Worm (Caenorhabditis elegans): ENCODE measurements around the gene Y111B2A.12.

Y111B2A.12 gene

DNA sequence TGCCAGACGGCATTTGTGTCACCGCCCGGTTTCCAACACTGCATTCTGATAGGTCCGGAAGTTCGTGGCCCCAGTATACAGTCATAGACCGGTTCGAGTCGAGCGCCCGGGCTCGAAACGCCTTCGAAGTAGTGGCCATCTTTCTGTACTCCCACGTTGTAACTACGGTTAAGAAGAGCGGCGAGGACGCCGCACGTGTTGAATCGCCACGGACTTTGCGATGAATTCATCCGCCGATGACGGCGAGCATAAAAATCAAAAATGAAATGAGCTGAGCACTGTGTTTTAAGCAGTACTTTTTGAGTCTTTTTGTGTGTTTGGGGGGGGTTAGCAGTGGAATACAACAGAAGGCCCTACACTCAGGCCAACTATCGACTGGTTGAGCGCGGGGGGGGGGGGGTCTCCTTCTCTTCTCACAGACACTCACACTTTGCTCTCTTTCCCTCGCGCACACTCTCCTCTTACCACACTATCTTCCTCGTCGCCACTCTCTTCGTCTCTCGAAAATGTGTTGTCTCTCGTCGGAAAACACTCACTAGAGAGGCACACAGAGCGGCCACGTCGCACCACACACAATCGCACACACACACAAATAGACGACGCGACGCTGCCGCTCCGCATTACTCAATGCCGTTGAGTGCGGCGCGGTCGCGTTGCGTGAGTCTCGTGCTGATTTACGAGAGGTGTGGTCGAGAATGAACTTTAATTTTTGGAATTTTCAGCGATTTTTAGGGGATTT, 700 bp upstream of the Y111B2A.12 start, which contains the start of gene epc-1:
TSS of gene epc-1 (minus strand) at position 367 of the 739 bp plus-strand sequence.
- TF ChIP-seq nhr-67 (tag; optimal IDR thresholded peaks at IDR 0.05) (no peak), fkh-2 (tag; optimal IDR thresholded peaks at IDR 0.05) (no peak), lin-39 (tag; optimal IDR thresholded peaks at IDR 0.05) (peak; percentile 91), nhr-237 (tag; optimal IDR thresholded peaks at IDR 0.05) (no peak), nhr-77 (tag; optimal IDR thresholded peaks at IDR 0.05) (no peak), pha-4 (tag; optimal IDR thresholded peaks at IDR 0.05) (peak; percentile 90), jun-1 (tag; optimal IDR thresholded peaks at IDR 0.05) (peak; percentile 95), ceh-82 (tag; optimal IDR thresholded peaks at IDR 0.05) (peak; percentile 83), mml-1 (tag; optimal IDR thresholded peaks at IDR 0.05) (no peak), lin-15B (tag; optimal IDR thresholded peaks at IDR 0.05) (peak; percentile 88), elt-1 (tag; optimal IDR thresholded peaks at IDR 0.05) (peak; percentile 70), fos-1 (tag; optimal IDR thresholded peaks at IDR 0.05) (no peak), snpc-4 (tag; optimal IDR thresholded peaks at IDR 0.05) (peak; percentile 46), ama-1 (optimal IDR thresholded peaks at IDR 0.05) (peak; percentile 93), nhr-43 (tag; optimal IDR thresholded peaks at IDR 0.05; ENCODE audit: poor library complexity, severe bottlenecking) (peak; percentile 78), ceh-28 (tag; optimal IDR thresholded peaks at IDR 0.05) (peak; percentile 90), lsy-12 (tag; optimal IDR thresholded peaks at IDR 0.05) (peak; percentile 93), nhr-25 (tag; optimal IDR thresholded peaks at IDR 0.05) (peak; percentile 92), eor-1 (tag; optimal IDR thresholded peaks at IDR 0.05) (no peak), nhr-23 (tag; optimal IDR thresholded peaks at IDR 0.05) (peak; percentile 94), nhr-76 (tag; optimal IDR thresholded peaks at IDR 0.05) (no peak), fkh-10 (GFP tag; optimal IDR thresholded peaks at IDR 0.05) (peak; percentile 63), ztf-4 (tag; optimal IDR thresholded peaks at IDR 0.05) (peak; percentile 82), hmg-11 (tag; optimal IDR thresholded peaks at IDR 0.05) (peak; percentile 96), sea-2 (GFP tag; optimal IDR thresholded peaks at IDR 0.05) (peak; percentile 97), tbx-2 (tag; optimal IDR thresholded peaks at IDR 0.05) (peak; percentile 76), nhr-28 (tag; optimal IDR thresholded peaks at IDR 0.05) (no peak), unc-39 (tag; optimal IDR thresholded peaks at IDR 0.05) (no peak), zag-1 (tag; optimal IDR thresholded peaks at IDR 0.05) (peak; percentile 1), ztf-11 (tag; optimal IDR thresholded peaks at IDR 0.05) (no peak), nhr-11 (tag; optimal IDR thresholded peaks at IDR 0.05) (peak; percentile 21), R02D3.7 (tag; optimal IDR thresholded peaks at IDR 0.05) (peak; percentile 68), skn-1 (tag; optimal IDR thresholded peaks at IDR 0.05) (peak; percentile 82), mdl-1 (tag; optimal IDR thresholded peaks at IDR 0.05) (peak; percentile 80), ceh-16 (tag; optimal IDR thresholded peaks at IDR 0.05) (no peak), egl-27 (tag; optimal IDR thresholded peaks at IDR 0.05) (no peak), nhr-12 (tag; optimal IDR thresholded peaks at IDR 0.05) (no peak), ZK546.5 (tag; optimal IDR thresholded peaks at IDR 0.05) (no peak), unc-62 (GFP tag; optimal IDR thresholded peaks at IDR 0.05) (peak; percentile 36), egl-5 (tag; optimal IDR thresholded peaks at IDR 0.05) (peak; percentile 54), aly-2 (tag; optimal IDR thresholded peaks at IDR 0.05) (no peak), daf-12 (tag; optimal IDR thresholded peaks at IDR 0.05) (no peak), pqm-1 (tag; optimal IDR thresholded peaks at IDR 0.05) (peak; percentile 77), nfya-1 (tag; optimal IDR thresholded peaks at IDR 0.05; ENCODE audit: insufficient read depth) (peak; percentile 95), ceh-9 (tag; optimal IDR thresholded peaks at IDR 0.05) (no peak), elt-2 (tag; optimal IDR thresholded peaks at IDR 0.05) (peak; percentile 83), elt-3 (tag; optimal IDR thresholded peaks at IDR 0.05) (peak in 1 of 3 experiments; percentile 79)
